Worm (Caenorhabditis elegans) whole organism, late embryonic: Measurements from ENCODE around the gene scl-1.

Experiments
- C08G9.2 ChIP-seq: sonication (generic microtip); optimal IDR thresholded peaks from 2 replicates; lab custom pipeline; 2016; ENCODE audit warnings: mild to moderate bottlenecking, missing genetic modification characterization, moderate library complexity, missing compliant biosample characterization
- K02D7.2 ChIP-seq: sonication (generic microtip); optimal IDR thresholded peaks from 2 replicates; lab custom pipeline; 2017; ENCODE audit warnings: mild to moderate bottlenecking, missing genetic modification characterization, missing compliant biosample characterization
- T23F11.4 ChIP-seq: fragments of 200-800 bp; sonication (Bioruptor generic); optimal IDR thresholded peaks from 2 replicates; lab custom pipeline; 2018; ENCODE audit warnings: mild to moderate bottlenecking, missing genetic modification characterization, missing compliant biosample characterization
- Y22D7AL.16 ChIP-seq: sonication (generic microtip); optimal IDR thresholded peaks from 2 replicates; lab custom pipeline; 2016; ENCODE audit warnings: missing genetic modification characterization, missing compliant biosample characterization
- ahr-1 ChIP-seq: sonication (generic microtip); optimal IDR thresholded peaks from 2 replicates; lab custom pipeline; 2016; ENCODE audit warnings: missing genetic modification characterization, missing compliant biosample characterization
- ama-1 ChIP-seq: fragments of 150-350 bp; optimal IDR thresholded peaks from 2 replicates; lab custom pipeline; 2014
- ceh-2 ChIP-seq: sonication (generic microtip); optimal IDR thresholded peaks from 2 replicates; lab custom pipeline; 2016; ENCODE audit warnings: missing genotype, missing genetic modification characterization, missing compliant biosample characterization
- ceh-24 ChIP-seq: sonication (generic microtip); optimal IDR thresholded peaks from 2 replicates; lab custom pipeline; 2016; ENCODE audit warnings: mild to moderate bottlenecking, missing genetic modification characterization, missing compliant biosample characterization
- ceh-30 ChIP-seq: fragments of 150-350 bp; optimal IDR thresholded peaks from 2 replicates; lab custom pipeline; 2014; ENCODE audit warnings: missing biosample characterization, missing genetic modification characterization
- ceh-31 ChIP-seq: sonication (generic microtip); optimal IDR thresholded peaks from 2 replicates; lab custom pipeline; 2016; ENCODE audit warnings: missing genetic modification characterization, missing compliant biosample characterization
- ceh-45 ChIP-seq: fragments of 200-800 bp; sonication (Bioruptor generic); IDR thresholded peaks from 2 replicates; pipeline ENCODE4 v1.3.6; 2022; ENCODE audit warnings: missing genetic modification reagents, missing genetic modification characterization, missing compliant biosample characterization
- dve-1 ChIP-seq: sonication (generic microtip); optimal IDR thresholded peaks from 2 replicates; lab custom pipeline; 2017; ENCODE audit warnings: antibody characterized with exemption, mild to moderate bottlenecking, missing genetic modification characterization, missing compliant biosample characterization
- elt-2 ChIP-seq: sonication (generic microtip); optimal IDR thresholded peaks from 2 replicates; lab custom pipeline; 2016; ENCODE audit warnings: missing genetic modification reagents, missing genetic modification characterization, missing compliant biosample characterization
- elt-4 ChIP-seq: sonication (generic microtip); optimal IDR thresholded peaks from 2 replicates; lab custom pipeline; 2016; ENCODE audit warnings: missing genetic modification characterization, missing compliant biosample characterization
- ets-4 ChIP-seq: sonication (generic microtip); optimal IDR thresholded peaks from 2 replicates; lab custom pipeline; 2016; ENCODE audit warnings: missing genetic modification characterization, missing compliant biosample characterization
- eyg-1 ChIP-seq: sonication (generic microtip); optimal IDR thresholded peaks from 2 replicates; lab custom pipeline; 2016; ENCODE audit warnings: missing genotype, missing genetic modification characterization, missing compliant biosample characterization
- fax-1 ChIP-seq: sonication (generic microtip); optimal IDR thresholded peaks from 2 replicates; lab custom pipeline; 2016; ENCODE audit warnings: missing genotype, missing genetic modification characterization, missing compliant biosample characterization
- fkh-6 ChIP-seq: sonication (generic microtip); optimal IDR thresholded peaks from 2 replicates; lab custom pipeline; 2016; ENCODE audit warnings: missing genetic modification characterization, missing compliant biosample characterization
- gmeb-2 ChIP-seq: sonication (generic microtip); optimal IDR thresholded peaks from 2 replicates; lab custom pipeline; 2016; ENCODE audit warnings: missing genetic modification characterization, inconsistent platforms, missing compliant biosample characterization
- hlh-15 ChIP-seq: sonication (generic microtip); optimal IDR thresholded peaks from 2 replicates; lab custom pipeline; 2016; ENCODE audit warnings: missing genetic modification characterization, missing compliant biosample characterization
- hlh-30 ChIP-seq: sonication (generic microtip); optimal IDR thresholded peaks from 2 replicates; lab custom pipeline; 2017; ENCODE audit warnings: antibody characterized with exemption, missing genetic modification characterization, missing compliant biosample characterization; ENCODE audit not compliant: insufficient read depth
- hlh-8 ChIP-seq: sonication (generic microtip); optimal IDR thresholded peaks from 2 replicates; lab custom pipeline; 2016; ENCODE audit warnings: missing genotype, missing genetic modification characterization, missing compliant biosample characterization
- lim-6 ChIP-seq: sonication (generic microtip); optimal IDR thresholded peaks from 2 replicates; lab custom pipeline; 2016; ENCODE audit warnings: missing genetic modification characterization, missing compliant biosample characterization
- lin-11 ChIP-seq: fragments of 200-800 bp; sonication (Bioruptor generic); optimal IDR thresholded peaks from 2 replicates; lab custom pipeline; 2018; ENCODE audit warnings: mild to moderate bottlenecking, missing genetic modification characterization, missing compliant biosample characterization
- madf-2 ChIP-seq: sonication (generic microtip); optimal IDR thresholded peaks from 2 replicates; lab custom pipeline; 2017; ENCODE audit warnings: missing genetic modification characterization, missing compliant biosample characterization
- nfya-1 ChIP-seq: sonication (generic microtip); optimal IDR thresholded peaks from 2 replicates; lab custom pipeline; 2017; ENCODE audit warnings: missing genetic modification characterization, mild to moderate bottlenecking, missing compliant biosample characterization, antibody characterized with exemption, moderate library complexity
- nhr-11 ChIP-seq: fragments of 150-350 bp; optimal IDR thresholded peaks from 2 replicates; lab custom pipeline; 2014; ENCODE audit warnings: missing biosample characterization, missing genetic modification characterization
- nhr-232 ChIP-seq: sonication (generic microtip); optimal IDR thresholded peaks from 2 replicates; lab custom pipeline; 2016; ENCODE audit warnings: missing genetic modification characterization, missing compliant biosample characterization
- odd-2 ChIP-seq: sonication (generic microtip); optimal IDR thresholded peaks from 2 replicates; lab custom pipeline; 2017; ENCODE audit warnings: antibody characterized with exemption, mild to moderate bottlenecking, missing genetic modification characterization, missing compliant biosample characterization
- pha-4 ChIP-seq: fragments of 150-350 bp; optimal IDR thresholded peaks from 2 replicates; lab custom pipeline; 2018; ENCODE audit warnings: missing biosample characterization, missing genetic modification reagents, missing genetic modification characterization
- pros-1 ChIP-seq: fragments of 150-350 bp; optimal IDR thresholded peaks from 2 replicates; lab custom pipeline; 2014; ENCODE audit warnings: missing biosample characterization, missing genetic modification reagents, missing genetic modification characterization
- rnt-1 ChIP-seq: sonication (generic microtip); optimal IDR thresholded peaks from 2 replicates; lab custom pipeline; 2016; ENCODE audit warnings: missing genetic modification characterization, missing compliant biosample characterization
- sox-4 ChIP-seq: sonication (generic microtip); optimal IDR thresholded peaks from 2 replicates; lab custom pipeline; 2017; ENCODE audit warnings: mild to moderate bottlenecking, missing genetic modification characterization, inconsistent platforms, missing compliant biosample characterization
- ttx-3 ChIP-seq: sonication (generic microtip); optimal IDR thresholded peaks from 2 replicates; lab custom pipeline; 2016; ENCODE audit warnings: missing genetic modification reagents, missing genetic modification characterization, missing compliant biosample characterization
- zip-5 ChIP-seq: sonication (generic microtip); optimal IDR thresholded peaks from 2 replicates; lab custom pipeline; 2016; ENCODE audit warnings: missing genetic modification characterization, missing compliant biosample characterization

Gene scl-1

ce11 chrIV:13038888-13039287 lies 17.2 kb upstream of the scl-1 start, which contains the start of gene F49E11.2:
F49E11.2 (minus strand) TSS chrIV:13038988.
- TF ChIP-seq sox-4: no peak
- no peak for TF ChIP-seq elt-4 (tag; lab: Kevin White, UChicago)
- no peak for TF ChIP-seq hlh-8 (tag; lab: Kevin White, UChicago)
- TF ChIP-seq madf-2 (tag; lab: Kevin White, UChicago): no peak
- TF ChIP-seq ama-1: no peak
- no peak for TF ChIP-seq ceh-2 (tag; lab: Kevin White, UChicago)
- no peak for TF ChIP-seq ahr-1 (tag; lab: Kevin White, UChicago)
- TF ChIP-seq dve-1 (tag; lab: Kevin White, UChicago): no peak
- no peak for TF ChIP-seq ceh-45
- TF ChIP-seq lim-6 (tag; lab: Kevin White, UChicago): no peak
- TF ChIP-seq pros-1: no peak
- TF ChIP-seq zip-5 (tag; lab: Kevin White, UChicago): no peak
- TF ChIP-seq hlh-15: no peak
- TF ChIP-seq gmeb-2 (tag; lab: Kevin White, UChicago): no peak
- TF ChIP-seq odd-2 (tag; lab: Kevin White, UChicago): no peak
- TF ChIP-seq ets-4: no peak
- no peak for TF ChIP-seq fax-1
- no peak for TF ChIP-seq ceh-31
- TF ChIP-seq, all 69 proteins: peak for 0

DNA sequence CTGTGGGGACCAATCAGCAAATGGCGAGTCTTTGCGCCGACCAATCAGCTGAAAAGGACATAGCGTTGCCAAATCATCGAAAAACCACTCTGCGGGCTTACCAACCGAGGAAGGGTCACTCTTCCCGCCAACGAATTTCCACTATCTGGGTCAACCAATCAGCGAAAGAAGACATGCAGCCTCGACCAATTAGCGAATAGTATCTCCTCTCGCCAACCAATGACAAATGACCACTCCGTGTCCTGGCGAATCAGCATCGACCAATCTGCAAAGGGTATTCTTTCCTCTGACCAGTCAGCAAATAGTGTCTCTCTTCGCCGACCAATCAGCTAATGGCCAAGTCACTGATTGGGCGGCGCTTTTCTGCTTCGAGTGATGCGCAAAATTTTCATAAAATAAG lies 14.6 kb upstream of the scl-1 start:
- TF ChIP-seq hlh-30 (no peak), nfya-1 (tag; lab: Kevin White, UChicago) (peak; percentile 87), ceh-24 (tag; lab: Kevin White, UChicago) (no peak)

DNA sequence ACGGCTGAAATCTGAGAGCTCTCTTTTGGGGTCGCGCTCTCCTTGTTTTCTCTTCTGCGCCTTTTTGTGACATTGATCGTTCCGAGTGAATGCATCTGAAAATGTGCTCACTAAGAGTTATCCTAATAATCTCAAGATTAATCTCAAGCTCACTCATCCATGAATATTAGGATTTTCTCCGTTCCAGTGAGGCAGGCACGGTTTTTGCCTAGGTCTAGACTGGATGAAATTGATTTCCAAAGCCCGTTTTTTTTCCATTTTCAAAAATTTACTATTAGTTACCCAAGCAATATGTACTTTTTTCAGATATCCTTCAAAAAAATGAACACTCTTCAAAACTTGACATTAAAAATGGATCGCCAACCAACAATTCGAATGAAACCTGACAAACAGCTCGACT lies 14.0 kb upstream of the scl-1 start, which contains the start of gene amt-2:
TSS of gene amt-2 (plus strand) at position 301 of the 400 bp plus-strand sequence.
- TF ChIP-seq fkh-6 (no peak), ttx-3 (no peak), lin-11 (no peak), T23F11.4 (GFP tag; lab: Kevin White, UChicago) (no peak), eyg-1 (no peak), pha-4 (tag; lab: Kevin White, UChicago) (no peak), ceh-30 (no peak), K02D7.2 (no peak)

DNA sequence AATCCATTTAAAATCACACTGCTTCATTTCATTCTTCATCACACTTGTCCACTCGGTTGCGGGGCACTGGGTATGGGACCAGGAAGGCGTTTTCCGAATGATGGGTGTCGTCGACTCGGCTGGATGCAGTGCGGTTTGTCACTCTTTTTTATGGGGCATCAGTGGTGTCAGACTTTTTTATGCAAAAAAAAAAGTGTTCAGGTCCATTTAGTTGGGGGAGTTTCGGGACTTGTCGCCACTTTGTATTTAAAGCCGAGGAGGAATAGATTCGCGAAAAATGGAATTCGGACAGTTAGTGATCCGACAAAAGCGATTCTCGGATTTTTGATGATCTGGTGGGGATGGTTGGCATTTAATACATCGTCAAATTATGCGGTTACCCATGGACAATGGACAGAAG lies 11.1 kb upstream of the scl-1 start:
- TF ChIP-seq elt-4 (tag; lab: Kevin White, UChicago) (no peak), dve-1 (tag; lab: Kevin White, UChicago) (no peak)

- no peak for TF ChIP-seq nhr-11 (tag; lab: Kevin White, UChicago)
- no peak for TF ChIP-seq C08G9.2 (tag; lab: Kevin White, UChicago)
- no peak for TF ChIP-seq zip-5 (tag; lab: Kevin White, UChicago)
- no peak for TF ChIP-seq nhr-232 (tag; lab: Kevin White, UChicago)
- TF ChIP-seq, all 69 proteins: peak for 0
Measured at ce11 chrIV:13046848-13047247, 9.3 kb upstream of the scl-1 start, which contains the start of gene scl-9. scl-9 (plus strand) TSS chrIV:13047148.

ce11 chrIV:13048157-13048556 lies 8.0 kb upstream of the scl-1 start, which contains the start of gene scl-10:
scl-10 (plus strand) TSS chrIV:13048457.
- no peak for TF ChIP-seq rnt-1
- TF ChIP-seq elt-2 (tag; lab: Kevin White, UChicago): no peak
- no peak for TF ChIP-seq Y22D7AL.16
